Worm (Caenorhabditis elegans): ENCODE measurements around the gene ges-1.

DNA sequence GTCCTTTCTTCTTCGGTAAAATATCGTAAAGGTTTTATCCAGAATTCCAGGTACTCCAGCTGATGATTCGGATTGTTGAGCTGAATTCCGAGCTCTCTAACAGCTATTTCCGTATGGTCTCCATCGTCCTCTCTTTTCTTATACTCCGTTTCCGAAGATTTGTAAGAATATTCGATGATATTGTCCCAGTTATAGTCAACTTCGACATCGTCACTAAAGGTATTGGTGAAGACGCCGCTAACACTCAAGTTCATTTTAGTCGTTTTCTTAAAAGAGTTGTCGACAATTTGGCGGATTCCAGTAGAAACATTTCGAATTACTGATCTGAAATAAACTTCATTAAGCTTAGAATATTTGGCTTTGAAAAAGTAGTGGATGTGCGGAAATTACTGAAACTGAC, 3.2 kb upstream of the ges-1 start:
- TF ChIP-seq unc-39 (tag; optimal IDR thresholded peaks at IDR 0.05) (no peak), nhr-77 (tag; optimal IDR thresholded peaks at IDR 0.05) (no peak), ceh-82 (tag; optimal IDR thresholded peaks at IDR 0.05) (no peak), lin-29 (GFP tag; IDR thresholded peaks at IDR 0.05) (no peak), fkh-10 (GFP tag; optimal IDR thresholded peaks at IDR 0.05) (no peak), nhr-10 (tag; optimal IDR thresholded peaks at IDR 0.05) (no peak), unc-62 (GFP tag; optimal IDR thresholded peaks at IDR 0.05 in 1 of 2) (no peak), unc-62 (tag; optimal IDR thresholded peaks at IDR 0.05) (no peak), nhr-237 (tag; optimal IDR thresholded peaks at IDR 0.05) (no peak), snpc-4 (tag; optimal IDR thresholded peaks at IDR 0.05) (no peak), pqm-1 (tag; optimal IDR thresholded peaks at IDR 0.05) (no peak)
